Worm (Caenorhabditis elegans): ENCODE results near the gene dpy-11.

The dpy-11 gene

ce11 chrV:6514887-6515324 lies at the start of gene dpy-11:
Gene dpy-11, minus strand, starts transcription at chrV:6515240.
- TF ChIP-seq nhr-237 (tag; optimal IDR thresholded peaks at IDR 0.05) (no peak), elt-2 (tag; optimal IDR thresholded peaks at IDR 0.05) (peak; percentile 29), elt-3 (tag; optimal IDR thresholded peaks at IDR 0.05) (peak in 1 of 3 experiments; percentile 85), mdl-1 (tag; optimal IDR thresholded peaks at IDR 0.05) (no peak), ceh-28 (tag; optimal IDR thresholded peaks at IDR 0.05) (peak; percentile 10), nfya-1 (tag; optimal IDR thresholded peaks at IDR 0.05; ENCODE audit: insufficient read depth) (peak; percentile 14), tbx-2 (tag; optimal IDR thresholded peaks at IDR 0.05) (peak; percentile 43), nhr-23 (tag; optimal IDR thresholded peaks at IDR 0.05) (peak; percentile 66), ztf-11 (tag; optimal IDR thresholded peaks at IDR 0.05) (no peak), fkh-2 (tag; optimal IDR thresholded peaks at IDR 0.05) (no peak), nhr-25 (tag; optimal IDR thresholded peaks at IDR 0.05) (peak; percentile 66), ama-1 (optimal IDR thresholded peaks at IDR 0.05) (peak; percentile 99), nhr-77 (tag; optimal IDR thresholded peaks at IDR 0.05) (no peak), egl-5 (tag; optimal IDR thresholded peaks at IDR 0.05) (peak; percentile 52), nhr-43 (tag; optimal IDR thresholded peaks at IDR 0.05; ENCODE audit: poor library complexity, severe bottlenecking) (peak; percentile 85), pha-4 (tag; optimal IDR thresholded peaks at IDR 0.05) (no peak), lin-39 (tag; optimal IDR thresholded peaks at IDR 0.05) (peak; percentile 24), lsy-12 (tag; optimal IDR thresholded peaks at IDR 0.05) (peak; percentile 46)

ce11 chrV:6561592-6561991 lies 46.6 kb upstream of the dpy-11 start, which contains the start of gene spp-19:
Gene spp-19, minus strand, starts transcription at chrV:6561692.
- TF ChIP-seq ztf-4 (tag; optimal IDR thresholded peaks at IDR 0.05) (no peak), nhr-25 (tag; optimal IDR thresholded peaks at IDR 0.05) (no peak), nhr-76 (tag; optimal IDR thresholded peaks at IDR 0.05) (no peak), egl-5 (tag; optimal IDR thresholded peaks at IDR 0.05) (no peak), daf-12 (tag; optimal IDR thresholded peaks at IDR 0.05) (no peak), nhr-28 (tag; optimal IDR thresholded peaks at IDR 0.05) (no peak), fos-1 (tag; optimal IDR thresholded peaks at IDR 0.05) (no peak), mdl-1 (tag; optimal IDR thresholded peaks at IDR 0.05) (no peak), R02D3.7 (tag; optimal IDR thresholded peaks at IDR 0.05) (no peak), ama-1 (optimal IDR thresholded peaks at IDR 0.05) (no peak), fkh-10 (GFP tag; optimal IDR thresholded peaks at IDR 0.05) (no peak)

ce11 chrV:6559585-6559984 lies 44.5 kb upstream of the dpy-11 start:
- peak; percentile 21 for TF ChIP-seq lsy-12 (tag; optimal IDR thresholded peaks at IDR 0.05)
- no peak for TF ChIP-seq egl-27 (tag; optimal IDR thresholded peaks at IDR 0.05)
- no peak for TF ChIP-seq pha-4 (tag; optimal IDR thresholded peaks at IDR 0.05)
- no peak for TF ChIP-seq fos-1 (tag; optimal IDR thresholded peaks at IDR 0.05)
- peak; percentile 45 for TF ChIP-seq elt-2 (tag; optimal IDR thresholded peaks at IDR 0.05)

- TF ChIP-seq zag-1 (tag; optimal IDR thresholded peaks at IDR 0.05) (no peak), lsy-12 (tag; optimal IDR thresholded peaks at IDR 0.05) (no peak), fkh-2 (tag; optimal IDR thresholded peaks at IDR 0.05) (no peak), pha-4 (tag; optimal IDR thresholded peaks at IDR 0.05) (no peak), unc-39 (tag; optimal IDR thresholded peaks at IDR 0.05) (no peak), snpc-4 (tag; optimal IDR thresholded peaks at IDR 0.05) (no peak), jun-1 (tag; optimal IDR thresholded peaks at IDR 0.05) (no peak)
These were observed 44.1 kb upstream of the dpy-11 start, which contains the start of gene spp-26 for ce11 chrV:6559105-6559504. Gene spp-26, minus strand, starts transcription at chrV:6559205.

- TF ChIP-seq nhr-76 (tag; optimal IDR thresholded peaks at IDR 0.05) (no peak), fkh-2 (tag; optimal IDR thresholded peaks at IDR 0.05) (no peak), fos-1 (tag; optimal IDR thresholded peaks at IDR 0.05) (no peak), unc-62 (GFP tag; optimal IDR thresholded peaks at IDR 0.05) (no peak), nhr-23 (tag; optimal IDR thresholded peaks at IDR 0.05) (no peak), nhr-237 (tag; optimal IDR thresholded peaks at IDR 0.05) (no peak), snpc-4 (tag; optimal IDR thresholded peaks at IDR 0.05) (no peak), nhr-43 (tag; optimal IDR thresholded peaks at IDR 0.05; ENCODE audit: poor library complexity, severe bottlenecking) (no peak), eor-1 (tag; optimal IDR thresholded peaks at IDR 0.05) (no peak), sea-2 (GFP tag; optimal IDR thresholded peaks at IDR 0.05) (no peak), nhr-67 (tag; optimal IDR thresholded peaks at IDR 0.05) (no peak), nfya-1 (tag; optimal IDR thresholded peaks at IDR 0.05; ENCODE audit: insufficient read depth) (no peak), ZK546.5 (tag; optimal IDR thresholded peaks at IDR 0.05) (no peak), ama-1 (optimal IDR thresholded peaks at IDR 0.05) (no peak), jun-1 (tag; optimal IDR thresholded peaks at IDR 0.05) (no peak), lsy-12 (tag; optimal IDR thresholded peaks at IDR 0.05) (no peak), unc-39 (tag; optimal IDR thresholded peaks at IDR 0.05) (no peak), ceh-28 (tag; optimal IDR thresholded peaks at IDR 0.05) (no peak), nhr-25 (tag; optimal IDR thresholded peaks at IDR 0.05) (no peak)
These were observed 43.1 kb upstream of the dpy-11 start, which contains the start of gene spp-20 for ce11 chrV:6558103-6558502. Gene spp-20, minus strand, starts transcription at chrV:6558203.
